Worm (Caenorhabditis elegans): ENCODE data around the gene haf-2.

ce11 chrII:7343668-7344067, 12.6 kb downstream of the haf-2 start:
- TF ChIP-seq mdl-1 (tag; optimal IDR thresholded peaks at IDR 0.05) (no peak), nhr-12 (tag; optimal IDR thresholded peaks at IDR 0.05) (no peak), lin-13 (GFP tag; optimal IDR thresholded peaks at IDR 0.05) (no peak), nhr-25 (tag; optimal IDR thresholded peaks at IDR 0.05) (no peak), elt-3 (tag; optimal IDR thresholded peaks at IDR 0.05) (no peak), aly-2 (tag; optimal IDR thresholded peaks at IDR 0.05) (no peak), snpc-4 (tag; optimal IDR thresholded peaks at IDR 0.05) (no peak), ama-1 (optimal IDR thresholded peaks at IDR 0.05) (no peak), R02D3.7 (tag; optimal IDR thresholded peaks at IDR 0.05) (no peak), blmp-1 (tag; optimal IDR thresholded peaks at IDR 0.05; ENCODE audit: insufficient read depth) (no peak), F13H6.1 (tag; optimal IDR thresholded peaks at IDR 0.05) (no peak)
